Worm (Caenorhabditis elegans): ENCODE measurements around the gene ufm-1.
A peak's percentile ranks its signal among the peaks of the same experiment; 100 is the strongest.

Gene ufm-1

ce11 chrIII:7889036-7889435 lies 30.3 kb downstream of the ufm-1 start:
- TF ChIP-seq pqm-1 (tag; optimal IDR thresholded peaks at IDR 0.05): no peak
- no peak for TF ChIP-seq nfya-1 (tag; optimal IDR thresholded peaks at IDR 0.05; ENCODE audit: insufficient read depth)
- no peak for TF ChIP-seq lsy-12 (tag; optimal IDR thresholded peaks at IDR 0.05)
- no peak for TF ChIP-seq ama-1 (optimal IDR thresholded peaks at IDR 0.05)
- no peak for TF ChIP-seq ZK546.5 (tag; optimal IDR thresholded peaks at IDR 0.05)
- no peak for TF ChIP-seq hmg-11 (tag; optimal IDR thresholded peaks at IDR 0.05)
- TF ChIP-seq ceh-82 (tag; optimal IDR thresholded peaks at IDR 0.05): no peak
- TF ChIP-seq fkh-10 (GFP tag; optimal IDR thresholded peaks at IDR 0.05): no peak
- no peak for TF ChIP-seq nhr-23 (tag; optimal IDR thresholded peaks at IDR 0.05)
- TF ChIP-seq fos-1 (tag; optimal IDR thresholded peaks at IDR 0.05): no peak
- TF ChIP-seq egl-5 (tag; optimal IDR thresholded peaks at IDR 0.05): no peak
- no peak for TF ChIP-seq elt-3 (tag; optimal IDR thresholded peaks at IDR 0.05)
- no peak for TF ChIP-seq nhr-28 (tag; optimal IDR thresholded peaks at IDR 0.05)
- no peak for TF ChIP-seq sea-2 (GFP tag; optimal IDR thresholded peaks at IDR 0.05)
- no peak for TF ChIP-seq ztf-11 (tag; optimal IDR thresholded peaks at IDR 0.05)
- no peak for TF ChIP-seq tbx-2 (tag; optimal IDR thresholded peaks at IDR 0.05)
- TF ChIP-seq nhr-76 (tag; optimal IDR thresholded peaks at IDR 0.05): no peak
- no peak for TF ChIP-seq pha-4 (tag; optimal IDR thresholded peaks at IDR 0.05)
- TF ChIP-seq elt-1 (tag; optimal IDR thresholded peaks at IDR 0.05): no peak
- no peak for TF ChIP-seq aly-2 (tag; optimal IDR thresholded peaks at IDR 0.05)

- TF ChIP-seq ama-1 (optimal IDR thresholded peaks at IDR 0.05): peak; percentile 56
- peak; percentile 66 for TF ChIP-seq nhr-23 (tag; optimal IDR thresholded peaks at IDR 0.05)
- peak; percentile 25 for TF ChIP-seq ceh-82 (tag; optimal IDR thresholded peaks at IDR 0.05)
- no peak for TF ChIP-seq ztf-4 (tag; optimal IDR thresholded peaks at IDR 0.05)
- TF ChIP-seq fos-1 (tag; optimal IDR thresholded peaks at IDR 0.05): no peak
- TF ChIP-seq elt-2 (tag; optimal IDR thresholded peaks at IDR 0.05): peak; percentile 59
- peak; percentile 91 for TF ChIP-seq nhr-25 (tag; optimal IDR thresholded peaks at IDR 0.05)
- no peak for TF ChIP-seq tbx-2 (tag; optimal IDR thresholded peaks at IDR 0.05)
- TF ChIP-seq fkh-10 (GFP tag; optimal IDR thresholded peaks at IDR 0.05): no peak
- TF ChIP-seq ztf-11 (tag; optimal IDR thresholded peaks at IDR 0.05): no peak
- peak; percentile 51 for TF ChIP-seq mdl-1 (tag; optimal IDR thresholded peaks at IDR 0.05)
- peak; percentile 50 for TF ChIP-seq jun-1 (tag; optimal IDR thresholded peaks at IDR 0.05)
- TF ChIP-seq nhr-76 (tag; optimal IDR thresholded peaks at IDR 0.05): peak; percentile 38
- peak; percentile 68 for TF ChIP-seq lsy-12 (tag; optimal IDR thresholded peaks at IDR 0.05)
- TF ChIP-seq mml-1 (tag; optimal IDR thresholded peaks at IDR 0.05): no peak
- TF ChIP-seq hmg-11 (tag; optimal IDR thresholded peaks at IDR 0.05): peak; percentile 77
- TF ChIP-seq elt-1 (tag; optimal IDR thresholded peaks at IDR 0.05): no peak
- no peak for TF ChIP-seq aly-2 (tag; optimal IDR thresholded peaks at IDR 0.05)
- no peak for TF ChIP-seq elt-3 (tag; optimal IDR thresholded peaks at IDR 0.05)
- TF ChIP-seq lin-39 (tag; optimal IDR thresholded peaks at IDR 0.05): peak; percentile 86
- TF ChIP-seq pha-4 (tag; optimal IDR thresholded peaks at IDR 0.05): peak; percentile 80
- no peak for TF ChIP-seq ceh-9 (tag; optimal IDR thresholded peaks at IDR 0.05)
- no peak for TF ChIP-seq unc-62 (GFP tag; optimal IDR thresholded peaks at IDR 0.05)
- peak; percentile 47 for TF ChIP-seq snpc-4 (tag; optimal IDR thresholded peaks at IDR 0.05)
- TF ChIP-seq eor-1 (tag; optimal IDR thresholded peaks at IDR 0.05): no peak
- TF ChIP-seq nhr-77 (tag; optimal IDR thresholded peaks at IDR 0.05): no peak
- TF ChIP-seq nhr-237 (tag; optimal IDR thresholded peaks at IDR 0.05): no peak
- no peak for TF ChIP-seq nhr-12 (tag; optimal IDR thresholded peaks at IDR 0.05)
- peak; percentile 69 for TF ChIP-seq lin-15B (tag; optimal IDR thresholded peaks at IDR 0.05)
- no peak for TF ChIP-seq nhr-28 (tag; optimal IDR thresholded peaks at IDR 0.05)
- no peak for TF ChIP-seq zag-1 (tag; optimal IDR thresholded peaks at IDR 0.05)
- no peak for TF ChIP-seq fkh-2 (tag; optimal IDR thresholded peaks at IDR 0.05)
- no peak for TF ChIP-seq nhr-11 (tag; optimal IDR thresholded peaks at IDR 0.05)
- no peak for TF ChIP-seq skn-1 (tag; optimal IDR thresholded peaks at IDR 0.05)
- peak; percentile 12 for TF ChIP-seq pqm-1 (tag; optimal IDR thresholded peaks at IDR 0.05)
- TF ChIP-seq daf-12 (tag; optimal IDR thresholded peaks at IDR 0.05): no peak
- TF ChIP-seq ZK546.5 (tag; optimal IDR thresholded peaks at IDR 0.05): no peak
- peak; percentile 19 for TF ChIP-seq egl-27 (tag; optimal IDR thresholded peaks at IDR 0.05)
- TF ChIP-seq nhr-67 (tag; optimal IDR thresholded peaks at IDR 0.05): no peak
- TF ChIP-seq sea-2 (GFP tag; optimal IDR thresholded peaks at IDR 0.05): no peak
- TF ChIP-seq R02D3.7 (tag; optimal IDR thresholded peaks at IDR 0.05): peak; percentile 34
- peak; percentile 44 for TF ChIP-seq egl-5 (tag; optimal IDR thresholded peaks at IDR 0.05)
- TF ChIP-seq nfya-1 (tag; optimal IDR thresholded peaks at IDR 0.05; ENCODE audit: insufficient read depth): peak; percentile 88
- no peak for TF ChIP-seq unc-39 (tag; optimal IDR thresholded peaks at IDR 0.05)
- peak; percentile 66 for TF ChIP-seq ceh-28 (tag; optimal IDR thresholded peaks at IDR 0.05)
- TF ChIP-seq ceh-16 (tag; optimal IDR thresholded peaks at IDR 0.05): no peak
- TF ChIP-seq nhr-43 (tag; optimal IDR thresholded peaks at IDR 0.05; ENCODE audit: poor library complexity, severe bottlenecking): peak; percentile 75
Measured at ce11 chrIII:7891573-7892306, 33.0 kb downstream of the ufm-1 start, which contains the start of the genes ZK688.5 and fahd-1. TSS of gene ZK688.5 (minus strand) at chrIII:7891623. TSS of gene fahd-1 (plus strand) at chrIII:7892256.

Data from whole organism, L3 larva.